Worm (Caenorhabditis elegans) whole organism, L4 larva: ENCODE results near the gene egrh-2.

Source experiments
- F49E8.2 ChIP-seq: sonication (generic microtip); optimal IDR thresholded peaks from 2 replicates; lab custom pipeline; 2016; ENCODE audit warnings: missing compliant biosample characterization, mild to moderate bottlenecking, missing genetic modification characterization, borderline replicate concordance
- R02D3.7 ChIP-seq: fragments of 150-350 bp; sonication (generic microtip); optimal IDR thresholded peaks from 3 replicates; lab custom pipeline; 2014; ENCODE audit warnings: missing biosample characterization, missing genetic modification characterization
- attf-4 ChIP-seq: sonication (generic microtip); optimal IDR thresholded peaks from 3 replicates; lab custom pipeline; 2017; ENCODE audit warnings: missing biosample characterization, missing genetic modification characterization
- dmd-9 ChIP-seq: fragments of 200-800 bp; sonication (Bioruptor generic); IDR thresholded peaks from 2 replicates; pipeline ENCODE4 v1.3.6; 2022; ENCODE audit warnings: missing genetic modification reagents, missing genetic modification characterization, missing compliant biosample characterization
- fos-1 ChIP-seq: fragments of 150-350 bp; optimal IDR thresholded peaks from 2 replicates; lab custom pipeline; 2014; ENCODE audit warnings: missing biosample characterization, missing genetic modification characterization
- jun-1 ChIP-seq: fragments of 150-350 bp; optimal IDR thresholded peaks from 2 replicates; lab custom pipeline; 2014; ENCODE audit warnings: missing biosample characterization, missing genetic modification reagents, missing genetic modification characterization
- lin-29 ChIP-seq: fragments of 200-800 bp; sonication (Bioruptor generic); IDR thresholded peaks from 2 replicates; pipeline ENCODE4 v1.3.6; 2022; ENCODE audit warnings: missing genetic modification reagents, missing genetic modification characterization, missing compliant biosample characterization
- lin-39 ChIP-seq: fragments of 150-350 bp; optimal IDR thresholded peaks from 2 replicates; lab custom pipeline; 2014; ENCODE audit warnings: missing biosample characterization, missing genetic modification reagents, missing genetic modification characterization
- mdl-1 ChIP-seq, 2 experiments: fragments of 150-350 bp in 1 of 2; sonication (generic microtip) in 1 of 2; optimal IDR thresholded peaks; 2 replicates each; lab custom pipeline; 2014 to 2017; ENCODE audit warnings: missing biosample characterization in 2 of 2, missing genetic modification characterization in 2 of 2
- mep-1 ChIP-seq: fragments of 150-350 bp; sonication (generic microtip); optimal IDR thresholded peaks from 3 replicates; lab custom pipeline; 2014; ENCODE audit warnings: missing biosample characterization, missing genetic modification characterization
- nhr-10 ChIP-seq: fragments of 150-350 bp; optimal IDR thresholded peaks from 2 replicates; lab custom pipeline; 2014; ENCODE audit warnings: missing biosample characterization, missing genetic modification characterization
- nhr-6 ChIP-seq: fragments of 150-350 bp; optimal IDR thresholded peaks from 2 replicates; lab custom pipeline; 2014; ENCODE audit warnings: missing biosample characterization, missing genetic modification characterization

- TF ChIP-seq jun-1 (tag; lab: Kevin White, UChicago) (no peak), lin-39 (tag; lab: Kevin White, UChicago) (no peak), attf-4 (tag; lab: Kevin White, UChicago) (no peak), R02D3.7 (no peak), mdl-1 (tag; optimal IDR thresholded peaks at IDR 0.05; lab: Kevin White, UChicago) (no peak), nhr-6 (no peak), dmd-9 (GFP tag; lab: Robert Waterston, UW) (no peak), nhr-10 (no peak), mep-1 (no peak), fos-1 (no peak), lin-29 (no peak), F49E8.2 (no peak)
Measured at ce11 chrIV:998914-999313, 8.7 kb upstream of the egrh-2 start, which contains the start of gene Y55F3AM.5.
